Worm (Caenorhabditis elegans) whole organism, young adult: ENCODE results near the gene srj-22.
A peak's percentile ranks its signal among the peaks of the same experiment; 100 is the strongest.

ENCODE experiments used
- B0336.3 ChIP-seq: fragments of 200-800 bp; sonication (Bioruptor generic); IDR thresholded peaks from 2 replicates; pipeline ENCODE4 v1.3.6; 2022; ENCODE audit warnings: missing genetic modification characterization, missing compliant biosample characterization
- D2030.7 ChIP-seq: fragments of 200-800 bp; sonication (Bioruptor generic); IDR thresholded peaks from 2 replicates; pipeline ENCODE4 v1.3.6; 2022; ENCODE audit warnings: missing genetic modification reagents, missing genetic modification characterization, missing compliant biosample characterization
- F22D6.2 ChIP-seq: sonication (generic microtip); optimal IDR thresholded peaks from 2 replicates; lab custom pipeline; 2016; ENCODE audit warnings: mild to moderate bottlenecking, missing genetic modification characterization, missing compliant biosample characterization
- F23B12.7 ChIP-seq: sonication (generic microtip); optimal IDR thresholded peaks from 2 replicates; lab custom pipeline; 2017; ENCODE audit warnings: missing genetic modification characterization, mild to moderate bottlenecking, missing compliant biosample characterization, antibody characterized with exemption, moderate library complexity; ENCODE audit not compliant: insufficient read depth
- F33H1.4 ChIP-seq: fragments of 200-800 bp; sonication (Bioruptor generic); IDR thresholded peaks from 2 replicates; pipeline ENCODE4 v1.3.6; 2022; ENCODE audit warnings: missing genetic modification reagents, missing genetic modification characterization, missing compliant biosample characterization
- F39B2.1 ChIP-seq: fragments of 200-800 bp; sonication (Bioruptor generic); IDR thresholded peaks from 2 replicates; pipeline ENCODE4 v1.3.6; 2022; ENCODE audit warnings: missing genetic modification reagents, missing genetic modification characterization, missing compliant biosample characterization
- T07F8.4 ChIP-seq: sonication (generic microtip); optimal IDR thresholded peaks from 2 replicates; lab custom pipeline; 2016; ENCODE audit warnings: mild to moderate bottlenecking, missing genetic modification characterization, moderate library complexity, missing compliant biosample characterization
- Y53G8AR.9 ChIP-seq: fragments of 200-800 bp; sonication (Bioruptor generic); conservative IDR thresholded peaks from 2 replicates; pipeline ENCODE4 v1.3.6; 2022; ENCODE audit warnings: missing genetic modification reagents, missing genetic modification characterization, missing compliant biosample characterization
- Y56A3A.18 ChIP-seq: fragments of 200-800 bp; sonication (Bioruptor generic); IDR thresholded peaks from 2 replicates; pipeline ENCODE4 v1.3.6; 2022; ENCODE audit warnings: missing genetic modification reagents, missing genetic modification characterization, missing compliant biosample characterization
- Y79H2A.3 ChIP-seq: fragments of 200-800 bp; sonication (Bioruptor generic); conservative IDR thresholded peaks from 2 replicates; pipeline ENCODE4 v1.3.6; 2022; ENCODE audit warnings: missing genetic modification reagents, missing genetic modification characterization, missing compliant biosample characterization
- Y95B8A.8 ChIP-seq: fragments of 200-800 bp; sonication (Bioruptor generic); IDR thresholded peaks from 2 replicates; pipeline ENCODE4 v1.3.6; 2022; ENCODE audit warnings: missing genetic modification reagents, missing genetic modification characterization, missing compliant biosample characterization
- cebp-1 ChIP-seq, 2 experiments: fragments of 200-800 bp in 1 of 2; sonication (Bioruptor generic) in 1 of 2; sonication (generic microtip) in 1 of 2; IDR thresholded peaks in 1 of 2; optimal IDR thresholded peaks in 1 of 2; 2 replicates each; pipeline versions ENCODE4 v1.3.6 to Lab custom; 2017 to 2022; ENCODE audit warnings: missing compliant biosample characterization in 2 of 2, missing genetic modification characterization in 2 of 2, mild to moderate bottlenecking in 1 of 2, missing genetic modification reagents in 1 of 2, moderate library complexity in 1 of 2
- ceh-27 ChIP-seq: fragments of 200-800 bp; sonication (Bioruptor generic); optimal IDR thresholded peaks from 2 replicates; lab custom pipeline; 2018; ENCODE audit warnings: mild to moderate bottlenecking, missing genetic modification characterization, moderate library complexity, missing compliant biosample characterization
- dpff-1 ChIP-seq: sonication (generic microtip); optimal IDR thresholded peaks from 2 replicates; lab custom pipeline; 2017; ENCODE audit warnings: mild to moderate bottlenecking, missing genetic modification characterization, missing compliant biosample characterization
- egl-44 ChIP-seq: fragments of 200-800 bp; sonication (Bioruptor generic); IDR thresholded peaks from 2 replicates; pipeline ENCODE4 v1.3.6; 2022; ENCODE audit warnings: missing genetic modification reagents, missing genetic modification characterization, missing compliant biosample characterization
- gei-17 ChIP-seq: fragments of 200-800 bp; sonication (Bioruptor generic); optimal IDR thresholded peaks from 2 replicates; lab custom pipeline; 2018; ENCODE audit warnings: mild to moderate bottlenecking, missing genetic modification characterization, missing compliant biosample characterization
- hlh-12 ChIP-seq: sonication (generic microtip); optimal IDR thresholded peaks from 2 replicates; lab custom pipeline; 2016; ENCODE audit warnings: missing genetic modification characterization, missing compliant biosample characterization
- hmg-1.2 ChIP-seq: fragments of 200-800 bp; sonication (Bioruptor generic); IDR thresholded peaks from 2 replicates; pipeline ENCODE4 v1.3.6; 2022; ENCODE audit warnings: missing genetic modification reagents, missing genetic modification characterization, missing compliant biosample characterization
- hrde-1 ChIP-seq: sonication (generic microtip); optimal IDR thresholded peaks from 2 replicates; lab custom pipeline; 2016; ENCODE audit warnings: missing genetic modification characterization, mild to moderate bottlenecking, missing compliant biosample characterization, moderate library complexity, missing genotype, missing genetic modification reagents, borderline replicate concordance
- let-607 ChIP-seq, 2 experiments: fragments of 200-800 bp in 1 of 2; sonication (Bioruptor generic) in 1 of 2; sonication (generic microtip) in 1 of 2; optimal IDR thresholded peaks; 2 replicates each; lab custom pipeline; 2016 to 2018; ENCODE audit warnings: mild to moderate bottlenecking in 2 of 2, missing compliant biosample characterization in 2 of 2, missing genetic modification characterization in 2 of 2, moderate library complexity in 2 of 2, missing genotype in 1 of 2
- lsy-27 ChIP-seq: sonication (generic microtip); optimal IDR thresholded peaks from 2 replicates; lab custom pipeline; 2017; ENCODE audit warnings: missing genetic modification characterization, mild to moderate bottlenecking, missing compliant biosample characterization, antibody characterized with exemption, missing genotype, borderline replicate concordance; ENCODE audit not compliant: insufficient read depth
- madf-8 ChIP-seq: fragments of 200-800 bp; sonication (Bioruptor generic); conservative IDR thresholded peaks from 2 replicates; pipeline ENCODE4 v1.3.6; 2022; ENCODE audit warnings: missing genetic modification reagents, missing genetic modification characterization, missing compliant biosample characterization
- nfya-1 ChIP-seq: sonication (generic microtip); optimal IDR thresholded peaks from 2 replicates; lab custom pipeline; 2017; ENCODE audit warnings: antibody characterized with exemption, missing compliant biosample characterization, missing genetic modification characterization, borderline replicate concordance; ENCODE audit not compliant: insufficient read depth
- nhr-120 ChIP-seq: fragments of 200-800 bp; sonication (Bioruptor generic); IDR thresholded peaks from 2 replicates; pipeline ENCODE4 v1.3.6; 2022; ENCODE audit warnings: missing genetic modification characterization, missing compliant biosample characterization
- nhr-80 ChIP-seq: sonication (generic microtip); optimal IDR thresholded peaks from 2 replicates; lab custom pipeline; 2016; ENCODE audit warnings: missing genetic modification characterization, missing compliant biosample characterization
- rcor-1 ChIP-seq: fragments of 200-800 bp; sonication (Bioruptor generic); IDR thresholded peaks from 2 replicates; pipeline ENCODE4 v1.3.6; 2022; ENCODE audit warnings: missing genetic modification reagents, missing genetic modification characterization, missing compliant biosample characterization
- snpc-1.3 ChIP-seq: sonication (generic microtip); optimal IDR thresholded peaks from 2 replicates; lab custom pipeline; 2017; ENCODE audit warnings: missing genetic modification characterization, mild to moderate bottlenecking, missing compliant biosample characterization, antibody characterized with exemption, moderate library complexity, missing genotype, missing genetic modification reagents; ENCODE audit not compliant: insufficient read depth
- snpc-4 ChIP-seq, 5 experiments: fragments of 150-350 bp in 1 of 5; sonication (generic microtip) in 4 of 5; optimal IDR thresholded peaks; 2 replicates each; lab custom pipeline; 2014 to 2018; ENCODE audit warnings: missing genetic modification characterization in 5 of 5, missing biosample characterization in 3 of 5, antibody characterized with exemption in 2 of 5, mild to moderate bottlenecking in 2 of 5, missing compliant biosample characterization in 2 of 5, missing genotype in 2 of 5, moderate library complexity in 2 of 5, missing genetic modification reagents in 1 of 5
- ztf-26 ChIP-seq: sonication (generic microtip); optimal IDR thresholded peaks from 2 replicates; lab custom pipeline; 2017; ENCODE audit warnings: missing genetic modification characterization, missing compliant biosample characterization
- ztf-28 ChIP-seq: fragments of 200-800 bp; sonication (Bioruptor generic); IDR thresholded peaks from 2 replicates; pipeline ENCODE4 v1.3.6; 2022; ENCODE audit warnings: missing genetic modification reagents, missing genetic modification characterization, missing compliant biosample characterization

Gene srj-22

ce11 chrV:10711829-10712607 lies 31.5 kb downstream of the srj-22 start (continued):
- TF ChIP-seq F39B2.1 (GFP tag; lab: Robert Waterston, UW) = no peak
- TF ChIP-seq dpff-1 (tag; lab: Kevin White, UChicago) = no peak
- peak; percentile 34; the same call in 1 of the 2 replicates for TF ChIP-seq Y79H2A.3 (GFP tag; lab: Robert Waterston, UW)
- TF ChIP-seq, all 124 proteins: peak for 20

- TF ChIP-seq nhr-80 (tag; lab: Kevin White, UChicago) = peak; percentile 1
- no peak for TF ChIP-seq hrde-1 (tag; lab: Kevin White, UChicago)
- TF ChIP-seq, all 124 proteins: peak for 1
These were observed 32.5 kb downstream of the srj-22 start for ce11 chrV:10711004-10711403.

ce11 chrV:10709385-10709784 lies 34.2 kb downstream of the srj-22 start:
- TF ChIP-seq ztf-28 (GFP tag; lab: Robert Waterston, UW) (no peak), cebp-1 (GFP tag; IDR thresholded peaks at IDR 0.05; lab: Robert Waterston, UW) (no peak), cebp-1 (tag; optimal IDR thresholded peaks at IDR 0.05; lab: Kevin White, UChicago) (peak; percentile 78)

- TF ChIP-seq cebp-1 (GFP tag; IDR thresholded peaks at IDR 0.05; lab: Robert Waterston, UW) (no peak), cebp-1 (tag; optimal IDR thresholded peaks at IDR 0.05; lab: Kevin White, UChicago) (peak; percentile 28), D2030.7 (GFP tag; lab: Robert Waterston, UW) (no peak)
These were observed 35.2 kb downstream of the srj-22 start for ce11 chrV:10708346-10708745.

ce11 chrV:10702910-10703309 lies 40.6 kb downstream of the srj-22 start:
- TF ChIP-seq snpc-4 (GFP tag; optimal IDR thresholded peaks at IDR 0.05; lab: Kevin White, UChicago) (no peak), snpc-4 (tag; optimal IDR thresholded peaks at IDR 0.05; lab: Kevin White, UChicago) (no peak), gei-17 (GFP tag; lab: Kevin White, UChicago) (no peak), egl-44 (GFP tag; lab: Robert Waterston, UW) (no peak), Y53G8AR.9 (no peak), B0336.3 (GFP tag; lab: Robert Waterston, UW) (no peak), hmg-1.2 (GFP tag; lab: Robert Waterston, UW) (no peak), ceh-27 (GFP tag; lab: Kevin White, UChicago) (no peak), hlh-12 (tag; lab: Kevin White, UChicago) (no peak), F22D6.2 (tag; lab: Kevin White, UChicago) (no peak), F23B12.7 (tag; lab: Kevin White, UChicago) (no peak), rcor-1 (GFP tag; lab: Robert Waterston, UW) (no peak), D2030.7 (GFP tag; lab: Robert Waterston, UW) (no peak), Y56A3A.18 (GFP tag; lab: Robert Waterston, UW) (no peak), Y95B8A.8 (GFP tag; lab: Robert Waterston, UW) (no peak), cebp-1 (GFP tag; IDR thresholded peaks at IDR 0.05; lab: Robert Waterston, UW) (no peak), cebp-1 (tag; optimal IDR thresholded peaks at IDR 0.05; lab: Kevin White, UChicago) (no peak), nfya-1 (no peak)

ce11 chrV:10702249-10702648 lies 41.3 kb downstream of the srj-22 start, which contains the start of gene pph-1:
Gene pph-1, plus strand, starts transcription at chrV:10702549.
- TF ChIP-seq ztf-26 (tag; lab: Kevin White, UChicago) (no peak), let-607 (tag; optimal IDR thresholded peaks at IDR 0.05; lab: Kevin White, UChicago) (no peak), madf-8 (GFP tag; lab: Robert Waterston, UW) (no peak), T07F8.4 (tag; lab: Kevin White, UChicago) (no peak), F33H1.4 (GFP tag; lab: Robert Waterston, UW) (no peak), nhr-120 (GFP tag; lab: Robert Waterston, UW) (no peak), snpc-1.3 (no peak), egl-44 (GFP tag; lab: Robert Waterston, UW) (no peak), lsy-27 (no peak)
